Fruit fly (Drosophila melanogaster): ENCODE data around the gene CG43061.

dm6 chr3R:8026515-8026914, 23.0 kb upstream of the CG43061 start:
- TF ChIP-seq OdsH (GFP tag; optimal IDR thresholded peaks at IDR 0.05): no peak
- no peak for TF ChIP-seq CG9139 (GFP tag; optimal IDR thresholded peaks at IDR 0.05)
- no peak for TF ChIP-seq CG11902 (GFP tag; optimal IDR thresholded peaks at IDR 0.05)
